Fruit fly (Drosophila melanogaster): ENCODE data around the gene CG4291.
A peak's percentile ranks its signal among the peaks of the same experiment; 100 is the strongest.

DNA sequence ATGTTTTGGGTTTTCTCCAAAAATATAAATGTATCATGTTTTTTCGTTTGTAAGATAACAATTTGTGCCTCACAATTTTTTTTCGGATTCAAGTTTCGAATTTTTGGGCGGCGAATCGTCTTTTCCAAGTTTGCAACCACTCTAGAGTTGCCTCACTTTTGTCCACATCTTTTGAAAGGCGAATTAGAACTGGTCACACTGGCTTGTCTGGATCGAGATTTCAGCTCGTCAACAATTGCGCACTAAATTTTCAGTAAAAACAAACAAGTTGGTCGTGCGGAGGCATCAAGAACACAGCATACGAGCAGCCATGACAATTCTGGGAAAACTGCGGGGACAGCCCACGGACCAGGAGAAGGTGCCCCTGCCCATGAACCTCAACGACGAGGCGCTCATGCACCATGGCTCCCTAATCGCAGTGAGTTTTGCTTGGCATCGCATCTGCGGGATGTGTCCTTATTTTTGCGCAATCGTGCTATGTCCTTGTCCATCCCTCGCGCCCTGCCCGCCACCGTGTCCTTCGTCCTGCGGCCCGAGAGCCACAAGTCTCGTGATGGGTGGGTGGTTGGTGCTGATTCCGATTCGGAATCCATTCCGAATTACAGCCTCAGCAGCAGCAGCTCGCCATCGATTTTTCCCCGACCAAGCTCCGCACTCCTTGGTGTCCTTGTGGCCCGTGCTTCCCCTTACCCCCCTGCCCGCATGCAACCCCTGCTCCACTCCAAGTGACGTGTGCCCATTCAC is 31.1 kb downstream of the CG4291 start, which contains the start of gene CG3662:
- TF ChIP-seq Hr4 (GFP tag; optimal IDR thresholded peaks at IDR 0.05) (no peak), Ets96B (tag; optimal IDR thresholded peaks at IDR 0.05) (no peak), pdm3 (GFP tag; optimal IDR thresholded peaks at IDR 0.05) (no peak), esn (GFP tag; optimal IDR thresholded peaks at IDR 0.05) (no peak), dac (GFP tag; optimal IDR thresholded peaks at IDR 0.05) (no peak), CG6854 (GFP tag; optimal IDR thresholded peaks at IDR 0.05) (no peak), OdsH (GFP tag; optimal IDR thresholded peaks at IDR 0.05) (no peak), eg (GFP tag; IDR thresholded peaks at IDR 0.05) (no peak), net (GFP tag; optimal IDR thresholded peaks at IDR 0.05) (no peak), spab (GFP tag; optimal IDR thresholded peaks at IDR 0.05) (no peak), Sox14 (GFP tag; optimal IDR thresholded peaks at IDR 0.05) (peak; percentile 1), CG6808 (GFP tag; optimal IDR thresholded peaks at IDR 0.05) (no peak), fkh (GFP tag; optimal IDR thresholded peaks at IDR 0.05) (peak; percentile 47), CG34406 (GFP tag; optimal IDR thresholded peaks at IDR 0.05) (no peak)

Data from whole organism, prepupa.